Worm (Caenorhabditis elegans) whole organism, young adult: ENCODE results near the gene R11D1.13.

Experiments
- C06A6.2 ChIP-seq: fragments of 200-800 bp; sonication (Bioruptor generic); conservative IDR thresholded peaks from 2 replicates; pipeline ENCODE4 v1.3.6; 2022; ENCODE audit warnings: missing genetic modification characterization, missing compliant biosample characterization
- F23B12.7 ChIP-seq: sonication (generic microtip); optimal IDR thresholded peaks from 2 replicates; lab custom pipeline; 2017; ENCODE audit warnings: missing genetic modification characterization, mild to moderate bottlenecking, missing compliant biosample characterization, antibody characterized with exemption, moderate library complexity; ENCODE audit not compliant: insufficient read depth
- F39B2.1 ChIP-seq: fragments of 200-800 bp; sonication (Bioruptor generic); IDR thresholded peaks from 2 replicates; pipeline ENCODE4 v1.3.6; 2022; ENCODE audit warnings: missing genetic modification reagents, missing genetic modification characterization, missing compliant biosample characterization
- F57C9.4 ChIP-seq: sonication (generic microtip); optimal IDR thresholded peaks from 2 replicates; lab custom pipeline; 2017; ENCODE audit warnings: mild to moderate bottlenecking, missing genetic modification characterization, missing compliant biosample characterization
- K11D2.4 ChIP-seq: fragments of 200-800 bp; sonication (Bioruptor generic); IDR thresholded peaks from 2 replicates; pipeline ENCODE4 v1.3.6; 2022; ENCODE audit warnings: missing genetic modification reagents, missing genetic modification characterization, missing compliant biosample characterization
- ama-1 ChIP-seq, 3 experiments: fragments of 150-350 bp in 1 of 3; sonication (generic microtip) in 2 of 3; optimal IDR thresholded peaks; 2 replicates each; lab custom pipeline; 2014 to 2018; ENCODE audit warnings: missing biosample characterization in 2 of 3, missing genetic modification characterization in 2 of 3, missing genetic modification reagents in 2 of 3
- aptf-2 ChIP-seq: fragments of 200-800 bp; sonication (Bioruptor generic); conservative IDR thresholded peaks from 2 replicates; pipeline ENCODE4 v1.3.6; 2022; ENCODE audit warnings: missing genetic modification reagents, missing genetic modification characterization, missing compliant biosample characterization
- attf-5 ChIP-seq: fragments of 200-800 bp; sonication (Bioruptor generic); optimal IDR thresholded peaks from 2 replicates; lab custom pipeline; 2018; ENCODE audit warnings: mild to moderate bottlenecking, missing genetic modification characterization, missing compliant biosample characterization
- bed-2 ChIP-seq: fragments of 200-800 bp; sonication (Bioruptor generic); IDR thresholded peaks from 2 replicates; pipeline ENCODE4 v1.3.6; 2022; ENCODE audit warnings: missing genetic modification reagents, missing genetic modification characterization, missing compliant biosample characterization
- cebp-1 ChIP-seq, 2 experiments: fragments of 200-800 bp in 1 of 2; sonication (Bioruptor generic) in 1 of 2; sonication (generic microtip) in 1 of 2; IDR thresholded peaks in 1 of 2; optimal IDR thresholded peaks in 1 of 2; 2 replicates each; pipeline versions ENCODE4 v1.3.6 to Lab custom; 2017 to 2022; ENCODE audit warnings: missing compliant biosample characterization in 2 of 2, missing genetic modification characterization in 2 of 2, mild to moderate bottlenecking in 1 of 2, missing genetic modification reagents in 1 of 2, moderate library complexity in 1 of 2
- ceh-40 ChIP-seq: fragments of 200-800 bp; sonication (Bioruptor generic); IDR thresholded peaks from 2 replicates; pipeline ENCODE4 v1.3.6; 2022; ENCODE audit warnings: missing genetic modification characterization, missing compliant biosample characterization
- ceh-58 ChIP-seq: fragments of 200-800 bp; sonication (Bioruptor generic); IDR thresholded peaks from 2 replicates; pipeline ENCODE4 v1.3.6; 2022; ENCODE audit warnings: missing genetic modification characterization, missing compliant biosample characterization
- chd-7 ChIP-seq: sonication (generic microtip); optimal IDR thresholded peaks from 2 replicates; lab custom pipeline; 2016; ENCODE audit warnings: mild to moderate bottlenecking, missing genetic modification characterization, moderate library complexity, missing compliant biosample characterization
- die-1 ChIP-seq: sonication (generic microtip); optimal IDR thresholded peaks from 2 replicates; lab custom pipeline; 2016; ENCODE audit warnings: missing genotype, mild to moderate bottlenecking, missing genetic modification characterization, missing compliant biosample characterization
- egl-18 ChIP-seq: fragments of 200-800 bp; sonication (Bioruptor generic); IDR thresholded peaks from 2 replicates; pipeline ENCODE4 v1.3.6; 2022; ENCODE audit warnings: missing genetic modification reagents, missing genetic modification characterization, missing compliant biosample characterization
- ekl-4 ChIP-seq: fragments of 200-800 bp; sonication (Bioruptor generic); IDR thresholded peaks from 2 replicates; pipeline ENCODE4 v1.3.6; 2022; ENCODE audit warnings: missing genetic modification reagents, missing genetic modification characterization, missing compliant biosample characterization
- hmg-1.2 ChIP-seq: fragments of 200-800 bp; sonication (Bioruptor generic); IDR thresholded peaks from 2 replicates; pipeline ENCODE4 v1.3.6; 2022; ENCODE audit warnings: missing genetic modification reagents, missing genetic modification characterization, missing compliant biosample characterization
- hmg-20 ChIP-seq: fragments of 200-800 bp; sonication (Bioruptor generic); IDR thresholded peaks from 2 replicates; pipeline ENCODE4 v1.3.6; 2022; ENCODE audit warnings: missing genetic modification reagents, missing genetic modification characterization, missing compliant biosample characterization
- let-526 ChIP-seq: fragments of 200-800 bp; sonication (Bioruptor generic); IDR thresholded peaks from 2 replicates; pipeline ENCODE4 v1.3.6; 2022; ENCODE audit warnings: missing genetic modification reagents, missing genetic modification characterization, missing compliant biosample characterization
- lin-26 ChIP-seq: fragments of 200-800 bp; sonication (Bioruptor generic); IDR thresholded peaks from 2 replicates; pipeline ENCODE4 v1.3.6; 2022; ENCODE audit warnings: missing genetic modification reagents, missing genetic modification characterization, missing compliant biosample characterization
- nfya-2 ChIP-seq: fragments of 200-800 bp; sonication (Bioruptor generic); IDR thresholded peaks from 2 replicates; pipeline ENCODE4 v1.3.6; 2022; ENCODE audit warnings: missing genetic modification reagents, missing genetic modification characterization, missing compliant biosample characterization
- nfyb-1 ChIP-seq: fragments of 200-800 bp; sonication (Bioruptor generic); IDR thresholded peaks from 2 replicates; pipeline ENCODE4 v1.3.6; 2022; ENCODE audit warnings: missing genetic modification reagents, missing genetic modification characterization, missing compliant biosample characterization
- nhr-80 ChIP-seq: sonication (generic microtip); optimal IDR thresholded peaks from 2 replicates; lab custom pipeline; 2016; ENCODE audit warnings: missing genetic modification characterization, missing compliant biosample characterization
- rec-8 ChIP-seq, 2 experiments: sonication (generic microtip); optimal IDR thresholded peaks; 2 replicates each; lab custom pipeline; 2016; ENCODE audit warnings: mild to moderate bottlenecking in 2 of 2, missing genetic modification characterization in 2 of 2, missing genetic modification reagents in 2 of 2, missing genotype in 2 of 2, missing biosample characterization in 1 of 2, missing compliant biosample characterization in 1 of 2, moderate library complexity in 1 of 2
- repo-1 ChIP-seq: sonication (generic microtip); optimal IDR thresholded peaks from 2 replicates; lab custom pipeline; 2017; ENCODE audit warnings: mild to moderate bottlenecking, missing genetic modification characterization, missing compliant biosample characterization
- rpc-1 ChIP-seq, 2 experiments: fragments of 150-350 bp in 1 of 2; sonication (generic microtip) in 1 of 2; optimal IDR thresholded peaks; 2 replicates each; lab custom pipeline; 2014 to 2018; ENCODE audit warnings: missing biosample characterization in 1 of 2, missing genetic modification characterization in 1 of 2, missing genetic modification reagents in 1 of 2, missing genotype in 1 of 2
- sea-2 ChIP-seq: fragments of 200-800 bp; sonication (Bioruptor generic); IDR thresholded peaks from 2 replicates; pipeline ENCODE4 v1.3.6; 2022; ENCODE audit warnings: missing genetic modification characterization, missing compliant biosample characterization
- tlf-1 ChIP-seq: fragments of 200-800 bp; sonication (Bioruptor generic); optimal IDR thresholded peaks from 2 replicates; lab custom pipeline; 2018; ENCODE audit warnings: mild to moderate bottlenecking, missing genetic modification characterization, missing compliant biosample characterization
- unc-130 ChIP-seq: sonication (generic microtip); optimal IDR thresholded peaks from 2 replicates; lab custom pipeline; 2016; ENCODE audit warnings: missing genetic modification reagents, missing genetic modification characterization, missing compliant biosample characterization
- unc-62 ChIP-seq: fragments of 150-350 bp; optimal IDR thresholded peaks from 2 replicates; lab custom pipeline; 2014; ENCODE audit warnings: missing biosample characterization, missing genetic modification reagents, missing genetic modification characterization
- zfh-2 ChIP-seq: fragments of 200-800 bp; sonication (Bioruptor generic); conservative IDR thresholded peaks from 2 replicates; pipeline ENCODE4 v1.3.6; 2022; ENCODE audit warnings: missing genetic modification reagents, missing genetic modification characterization, missing compliant biosample characterization
- ztf-18 ChIP-seq: sonication (generic microtip); optimal IDR thresholded peaks from 2 replicates; lab custom pipeline; 2016; ENCODE audit warnings: missing genotype, mild to moderate bottlenecking, missing genetic modification characterization, missing compliant biosample characterization

R11D1.13 gene

ce11 chrV:12743778-12744502, 17.0 kb downstream of the R11D1.13 start (continued):
- TF ChIP-seq rec-8 (tag; optimal IDR thresholded peaks at IDR 0.05; lab: Kevin White, UChicago), result no peak
- TF ChIP-seq F23B12.7, result no peak
- no peak for TF ChIP-seq unc-62
- no peak for TF ChIP-seq let-526
- TF ChIP-seq attf-5 (GFP tag; lab: Kevin White, UChicago), result no peak
- TF ChIP-seq zfh-2, result no peak
- no peak for TF ChIP-seq ztf-18 (tag; lab: Kevin White, UChicago)
- TF ChIP-seq die-1 (tag; lab: Kevin White, UChicago), result no peak
- TF ChIP-seq F57C9.4 (tag; lab: Kevin White, UChicago), result no peak
- TF ChIP-seq lin-26, result no peak
- TF ChIP-seq repo-1, result no peak
- TF ChIP-seq unc-130 (GFP tag; lab: Kevin White, UChicago), result no peak
- TF ChIP-seq chd-7 (tag; lab: Kevin White, UChicago), result peak; percentile 11
- no peak for TF ChIP-seq ceh-58
- TF ChIP-seq nfyb-1 (GFP tag; lab: Robert Waterston, UW), result 0 out of 2 replicates have a peak, but pooled peaks have one; percentile 17
- TF ChIP-seq aptf-2 (GFP tag; lab: Robert Waterston, UW), result no peak
- no peak for TF ChIP-seq ceh-40 (GFP tag; lab: Robert Waterston, UW)
- TF ChIP-seq, all 124 proteins: peak for 6

ce11 chrV:12744979-12745378, 18.0 kb downstream of the R11D1.13 start, which contains the start of gene C15C8.7:
C15C8.7 (minus strand) TSS chrV:12745050.
- TF ChIP-seq nhr-80 (peak; percentile 26), ekl-4 (GFP tag; lab: Robert Waterston, UW) (no peak)

ce11 chrV:12747431-12747830, 20.5 kb downstream of the R11D1.13 start, which contains the start of gene C15C8.4:
C15C8.4 (minus strand) TSS chrV:12747463.
- no peak for TF ChIP-seq hmg-20 (GFP tag; lab: Robert Waterston, UW)
- no peak for TF ChIP-seq cebp-1 (GFP tag; IDR thresholded peaks at IDR 0.05; lab: Robert Waterston, UW)
- no peak for TF ChIP-seq cebp-1 (tag; optimal IDR thresholded peaks at IDR 0.05; lab: Kevin White, UChicago)
- no peak for TF ChIP-seq bed-2 (GFP tag; lab: Robert Waterston, UW)
- no peak for TF ChIP-seq egl-18 (GFP tag; lab: Robert Waterston, UW)

- no peak for TF ChIP-seq nfya-2 (GFP tag; lab: Robert Waterston, UW)
- TF ChIP-seq F39B2.1 (GFP tag; lab: Robert Waterston, UW), result no peak
- TF ChIP-seq rpc-1 (optimal IDR thresholded peaks at IDR 0.05; lab: Kevin White, UChicago), result no peak
- TF ChIP-seq rpc-1 (tag; optimal IDR thresholded peaks at IDR 0.05; lab: Kevin White, UChicago), result no peak
- TF ChIP-seq hmg-1.2 (GFP tag; lab: Robert Waterston, UW), result no peak
- no peak for TF ChIP-seq ztf-18 (tag; lab: Kevin White, UChicago)
- no peak for TF ChIP-seq ama-1 (optimal IDR thresholded peaks at IDR 0.05; lab: Kevin White, UChicago)
- TF ChIP-seq ama-1 (GFP tag; optimal IDR thresholded peaks at IDR 0.05; lab: Kevin White, UChicago), result no peak
- no peak for TF ChIP-seq C06A6.2 (GFP tag; lab: Robert Waterston, UW)
- no peak for TF ChIP-seq sea-2 (GFP tag; lab: Robert Waterston, UW)
- TF ChIP-seq K11D2.4 (GFP tag; lab: Robert Waterston, UW), result no peak
- TF ChIP-seq tlf-1, result no peak
Measured at ce11 chrV:12747856-12748255, 20.9 kb downstream of the R11D1.13 start, which contains the start of gene C15C8.5. C15C8.5 (plus strand) TSS chrV:12748007.
